Worm (Caenorhabditis elegans) whole organism, L4 larva: ENCODE measurements around the gene F09E10.1.
A peak's percentile ranks its signal among the peaks of the same experiment; 100 is the strongest.

Source experiments
- D1046.2 ChIP-seq: fragments of 200-800 bp; sonication (Bioruptor generic); IDR thresholded peaks from 2 replicates; pipeline ENCODE4 v1.3.6; 2022; ENCODE audit warnings: missing genetic modification characterization, missing compliant biosample characterization
- F44E2.7 ChIP-seq: fragments of 200-800 bp; sonication (Bioruptor generic); IDR thresholded peaks from 2 replicates; pipeline ENCODE4 v2.1.2; 2022; ENCODE audit warnings: missing genetic modification characterization, missing compliant biosample characterization
- Y75B8A.6 ChIP-seq: fragments of 200-800 bp; sonication (Bioruptor generic); IDR thresholded peaks from 2 replicates; pipeline ENCODE4 v1.3.6; 2022; ENCODE audit warnings: missing genetic modification reagents, missing genetic modification characterization, missing compliant biosample characterization
- ZK337.2 ChIP-seq: fragments of 200-800 bp; sonication (Bioruptor generic); IDR thresholded peaks from 2 replicates; pipeline ENCODE4 v1.3.6; 2022; ENCODE audit warnings: missing genetic modification reagents, missing genetic modification characterization, missing compliant biosample characterization
- ZK546.5 ChIP-seq, 2 experiments: sonication (generic microtip); optimal IDR thresholded peaks; 2 replicates each; lab custom pipeline; 2017; ENCODE audit warnings: missing biosample characterization in 2 of 2, missing genetic modification characterization in 2 of 2
- aha-1 ChIP-seq: fragments of 150-350 bp; peaks from one replicate; lab custom pipeline; 2014; ENCODE audit warnings: missing biosample characterization, missing genetic modification characterization
- ama-1 ChIP-seq: fragments of 150-350 bp; optimal IDR thresholded peaks from 2 replicates; lab custom pipeline; 2014; ENCODE audit warnings: inconsistent platforms, mixed read lengths
- attf-4 ChIP-seq: sonication (generic microtip); optimal IDR thresholded peaks from 3 replicates; lab custom pipeline; 2017; ENCODE audit warnings: missing biosample characterization, missing genetic modification characterization
- ceh-32 ChIP-seq: sonication (generic microtip); optimal IDR thresholded peaks from 2 replicates; lab custom pipeline; 2016; ENCODE audit warnings: mild to moderate bottlenecking, missing genetic modification characterization, missing compliant biosample characterization; ENCODE audit not compliant: poor library complexity
- ces-1 ChIP-seq: fragments of 150-350 bp; sonication (generic microtip); optimal IDR thresholded peaks from 4 replicates; lab custom pipeline; 2014; ENCODE audit warnings: missing biosample characterization, missing genetic modification reagents, missing genetic modification characterization
- cey-2 ChIP-seq: sonication (generic microtip); optimal IDR thresholded peaks from 3 replicates; lab custom pipeline; 2017; ENCODE audit warnings: missing genetic modification characterization, mild to moderate bottlenecking, missing compliant biosample characterization, antibody characterized with exemption, borderline replicate concordance; ENCODE audit not compliant: insufficient read depth
- ctbp-1 ChIP-seq: fragments of 200-800 bp; sonication (Bioruptor generic); IDR thresholded peaks from 2 replicates; pipeline ENCODE4 v1.3.6; 2022; ENCODE audit warnings: missing genetic modification reagents, missing genetic modification characterization, missing compliant biosample characterization
- daf-16 ChIP-seq, 3 experiments: sonication (generic microtip); optimal IDR thresholded peaks; 2 replicates each; lab custom pipeline; 2016 to 2017; ENCODE audit warnings: missing genetic modification characterization in 3 of 3, missing genetic modification reagents in 3 of 3, mild to moderate bottlenecking in 2 of 3, missing compliant biosample characterization in 2 of 3, missing biosample characterization in 1 of 3, moderate library complexity in 1 of 3
- daf-8 ChIP-seq: fragments of 200-800 bp; sonication (Bioruptor generic); IDR thresholded peaks from 2 replicates; pipeline ENCODE4 v1.3.6; 2022; ENCODE audit warnings: missing genetic modification characterization, missing compliant biosample characterization
- dmd-6 ChIP-seq: fragments of 200-800 bp; sonication (Bioruptor generic); IDR thresholded peaks from 2 replicates; pipeline ENCODE4 v1.3.6; 2022; ENCODE audit warnings: missing genetic modification reagents, missing genetic modification characterization, missing compliant biosample characterization
- duxl-1 ChIP-seq: sonication (generic microtip); optimal IDR thresholded peaks from 2 replicates; lab custom pipeline; 2016; ENCODE audit warnings: mild to moderate bottlenecking, missing genetic modification characterization, moderate library complexity, missing compliant biosample characterization; ENCODE audit not compliant: poor library complexity
- dve-1 ChIP-seq: sonication (generic microtip); optimal IDR thresholded peaks from 2 replicates; lab custom pipeline; 2017; ENCODE audit warnings: antibody characterized with exemption, mild to moderate bottlenecking, missing genetic modification characterization, missing compliant biosample characterization; ENCODE audit not compliant: insufficient read depth
- egl-27 ChIP-seq: sonication (generic microtip); optimal IDR thresholded peaks from 3 replicates; lab custom pipeline; 2017; ENCODE audit warnings: missing biosample characterization, missing genetic modification reagents, missing genetic modification characterization
- egl-43 ChIP-seq: fragments of 200-800 bp; sonication (Bioruptor generic); IDR thresholded peaks from 2 replicates; pipeline ENCODE4 v1.3.6; 2022; ENCODE audit warnings: missing genetic modification reagents, missing genetic modification characterization, missing compliant biosample characterization
- fkh-10 ChIP-seq: fragments of 150-350 bp; optimal IDR thresholded peaks from 2 replicates; lab custom pipeline; 2014; ENCODE audit warnings: missing biosample characterization, missing genetic modification reagents, missing genetic modification characterization
- gei-8 ChIP-seq: fragments of 200-800 bp; sonication (Bioruptor generic); optimal IDR thresholded peaks from 2 replicates; lab custom pipeline; 2018; ENCODE audit warnings: mild to moderate bottlenecking, missing genetic modification characterization, missing compliant biosample characterization
- hlh-11 ChIP-seq: fragments of 200-800 bp; sonication (Bioruptor generic); optimal IDR thresholded peaks from 2 replicates; lab custom pipeline; 2018; ENCODE audit warnings: mild to moderate bottlenecking, missing genetic modification characterization, missing compliant biosample characterization
- jun-1 ChIP-seq: fragments of 150-350 bp; optimal IDR thresholded peaks from 2 replicates; lab custom pipeline; 2014; ENCODE audit warnings: missing biosample characterization, missing genetic modification reagents, missing genetic modification characterization
- lim-7 ChIP-seq: fragments of 200-800 bp; sonication (Bioruptor generic); IDR thresholded peaks from 2 replicates; pipeline ENCODE4 v1.3.6; 2022; ENCODE audit warnings: missing genetic modification characterization, missing compliant biosample characterization
- lin-1 ChIP-seq: fragments of 200-800 bp; sonication (Bioruptor generic); IDR thresholded peaks from 2 replicates; pipeline ENCODE4 v1.3.6; 2022; ENCODE audit warnings: missing genetic modification reagents, missing genetic modification characterization, missing compliant biosample characterization
- lin-13 ChIP-seq: fragments of 150-350 bp; optimal IDR thresholded peaks from 2 replicates; lab custom pipeline; 2014; ENCODE audit warnings: missing biosample characterization, missing genetic modification reagents, missing genetic modification characterization
- lin-29 ChIP-seq: fragments of 200-800 bp; sonication (Bioruptor generic); IDR thresholded peaks from 2 replicates; pipeline ENCODE4 v1.3.6; 2022; ENCODE audit warnings: missing genetic modification reagents, missing genetic modification characterization, missing compliant biosample characterization
- madf-5 ChIP-seq, 2 experiments: fragments of 200-800 bp; sonication (Bioruptor generic); IDR thresholded peaks; 2 replicates each; pipeline ENCODE4 v1.3.6; 2022; ENCODE audit warnings: missing compliant biosample characterization in 2 of 2, missing genetic modification characterization in 2 of 2
- mdl-1 ChIP-seq, 2 experiments: fragments of 150-350 bp in 1 of 2; sonication (generic microtip) in 1 of 2; optimal IDR thresholded peaks; 2 replicates each; lab custom pipeline; 2014 to 2017; ENCODE audit warnings: missing biosample characterization in 2 of 2, missing genetic modification characterization in 2 of 2
- mes-2 ChIP-seq: sonication (generic microtip); optimal IDR thresholded peaks from 2 replicates; lab custom pipeline; 2016; ENCODE audit warnings: missing genotype, mild to moderate bottlenecking, missing genetic modification characterization, missing compliant biosample characterization; ENCODE audit not compliant: poor library complexity, severe bottlenecking
- mxl-2 ChIP-seq: fragments of 200-800 bp; sonication (Bioruptor generic); conservative IDR thresholded peaks from 2 replicates; pipeline ENCODE4 v1.3.6; 2022; ENCODE audit warnings: missing genetic modification reagents, missing genetic modification characterization, missing compliant biosample characterization
- nhr-102 ChIP-seq: sonication (generic microtip); optimal IDR thresholded peaks from 2 replicates; lab custom pipeline; 2016; ENCODE audit warnings: mild to moderate bottlenecking, missing genetic modification characterization, moderate library complexity, missing compliant biosample characterization
- nhr-11 ChIP-seq: fragments of 150-350 bp; optimal IDR thresholded peaks from 2 replicates; lab custom pipeline; 2014; ENCODE audit warnings: missing biosample characterization, missing genetic modification characterization
- nhr-237 ChIP-seq: sonication (generic microtip); optimal IDR thresholded peaks from 2 replicates; lab custom pipeline; 2017; ENCODE audit warnings: missing biosample characterization, missing genetic modification characterization
- nhr-25 ChIP-seq: sonication (generic microtip); optimal IDR thresholded peaks from 2 replicates; lab custom pipeline; 2017; ENCODE audit warnings: missing genetic modification characterization, mild to moderate bottlenecking, missing compliant biosample characterization, antibody characterized with exemption, moderate library complexity, borderline replicate concordance; ENCODE audit not compliant: insufficient read depth
- nhr-41 ChIP-seq: fragments of 200-800 bp; sonication (Bioruptor generic); IDR thresholded peaks from 2 replicates; pipeline ENCODE4 v1.3.6; 2022; ENCODE audit warnings: missing genetic modification reagents, missing genetic modification characterization, missing compliant biosample characterization
- nhr-48 ChIP-seq: sonication (generic microtip); optimal IDR thresholded peaks from 2 replicates; lab custom pipeline; 2016; ENCODE audit warnings: mild to moderate bottlenecking, missing genetic modification characterization, missing compliant biosample characterization
- nhr-76 ChIP-seq: fragments of 150-350 bp; optimal IDR thresholded peaks from 2 replicates; lab custom pipeline; 2014; ENCODE audit warnings: missing biosample characterization, missing genetic modification characterization
- rbr-2 ChIP-seq: sonication (generic microtip); optimal IDR thresholded peaks from 2 replicates; lab custom pipeline; 2016; ENCODE audit warnings: missing genotype, missing genetic modification characterization, missing compliant biosample characterization
- saeg-2 ChIP-seq: fragments of 200-800 bp; sonication (Bioruptor generic); IDR thresholded peaks from 2 replicates; pipeline ENCODE4 v1.3.6; 2022; ENCODE audit warnings: missing genetic modification reagents, missing genetic modification characterization, missing compliant biosample characterization
- sdz-12 ChIP-seq: fragments of 200-800 bp; sonication (Bioruptor generic); optimal IDR thresholded peaks from 2 replicates; lab custom pipeline; 2018; ENCODE audit warnings: mild to moderate bottlenecking, missing genetic modification characterization, missing compliant biosample characterization
- set-16 ChIP-seq: fragments of 200-800 bp; sonication (Bioruptor generic); IDR thresholded peaks from 2 replicates; pipeline ENCODE4 v1.3.6; 2022; ENCODE audit warnings: missing genetic modification reagents, missing genetic modification characterization, missing compliant biosample characterization
- snpc-4 ChIP-seq: fragments of 150-350 bp; optimal IDR thresholded peaks from 2 replicates; lab custom pipeline; 2014; ENCODE audit warnings: missing biosample characterization, missing genetic modification characterization
- spr-1 ChIP-seq: sonication (generic microtip); optimal IDR thresholded peaks from 2 replicates; lab custom pipeline; 2016; ENCODE audit warnings: mild to moderate bottlenecking, missing genetic modification characterization, missing compliant biosample characterization
- spr-3 ChIP-seq: fragments of 200-800 bp; sonication (Bioruptor generic); optimal IDR thresholded peaks from 2 replicates; lab custom pipeline; 2018; ENCODE audit warnings: mild to moderate bottlenecking, missing genetic modification characterization, missing compliant biosample characterization
- tra-1 ChIP-seq: fragments of 200-800 bp; sonication (Bioruptor generic); IDR thresholded peaks from 2 replicates; pipeline ENCODE4 v1.3.6; 2022; ENCODE audit warnings: missing genetic modification reagents, missing genetic modification characterization, missing compliant biosample characterization
- zag-1 ChIP-seq: fragments of 150-350 bp; optimal IDR thresholded peaks from 2 replicates; lab custom pipeline; 2014; ENCODE audit warnings: missing biosample characterization, missing genetic modification characterization
- zfp-2 ChIP-seq: sonication (generic microtip); optimal IDR thresholded peaks from 2 replicates; lab custom pipeline; 2016; ENCODE audit warnings: mild to moderate bottlenecking, missing genetic modification characterization, missing compliant biosample characterization
- zip-2 ChIP-seq: fragments of 150-350 bp; optimal IDR thresholded peaks from 2 replicates; lab custom pipeline; 2014; ENCODE audit warnings: missing biosample characterization, missing genetic modification characterization
- ztf-11 ChIP-seq: fragments of 150-350 bp; optimal IDR thresholded peaks from 2 replicates; lab custom pipeline; 2014; ENCODE audit warnings: missing biosample characterization, missing genetic modification characterization
- ztf-7 ChIP-seq: fragments of 150-350 bp; optimal IDR thresholded peaks from 2 replicates; lab custom pipeline; 2014; ENCODE audit warnings: missing biosample characterization, missing genetic modification characterization

Gene F09E10.1

ce11 chrX:1477932-1478331 lies 24.7 kb upstream of the F09E10.1 start (continued):
- TF ChIP-seq daf-16 (GFP tag; optimal IDR thresholded peaks at IDR 0.05; lab: Kevin White, UChicago) (peak in 1 of 2 experiments; percentile 25), daf-16 (tag; optimal IDR thresholded peaks at IDR 0.05; lab: Kevin White, UChicago) (peak; percentile 96), zip-2 (no peak), dmd-6 (GFP tag; lab: Robert Waterston, UW) (peak; percentile 97), Y75B8A.6 (GFP tag; lab: Robert Waterston, UW) (no peak), dve-1 (tag; lab: Kevin White, UChicago) (peak; percentile 92), snpc-4 (tag; lab: Kevin White, UChicago) (no peak), F44E2.7 (GFP tag; lab: Robert Waterston, UW) (no peak), set-16 (GFP tag; lab: Robert Waterston, UW) (no peak), lin-1 (GFP tag; lab: Robert Waterston, UW) (peak; percentile 71; the same call in 1 of the 2 replicates), zag-1 (tag; lab: Kevin White, UChicago) (no peak), ZK546.5 (tag; optimal IDR thresholded peaks at IDR 0.05; lab: Kevin White, UChicago) (no peak), spr-1 (no peak), rbr-2 (tag; lab: Kevin White, UChicago) (no peak), ceh-32 (tag; lab: Kevin White, UChicago) (no peak), nhr-237 (no peak), nhr-25 (tag; lab: Kevin White, UChicago) (no peak), D1046.2 (GFP tag; lab: Robert Waterston, UW) (no peak), gei-8 (GFP tag; lab: Kevin White, UChicago) (peak; percentile 64), nhr-102 (tag; lab: Kevin White, UChicago) (peak; percentile 89), nhr-48 (tag; lab: Kevin White, UChicago) (peak; percentile 96), ces-1 (GFP tag; lab: Kevin White, UChicago) (no peak), ZK337.2 (no peak), nhr-11 (tag; lab: Kevin White, UChicago) (no peak), attf-4 (tag; lab: Kevin White, UChicago) (no peak), mxl-2 (peak; percentile 96), lin-29 (GFP tag; lab: Robert Waterston, UW) (no peak), egl-27 (tag; lab: Kevin White, UChicago) (no peak), spr-3 (no peak), nhr-76 (tag; lab: Kevin White, UChicago) (no peak), hlh-11 (peak; percentile 92), tra-1 (GFP tag; lab: Robert Waterston, UW) (peak; percentile 92), ama-1 (lab: Kevin White, UChicago) (no peak), daf-8 (GFP tag; lab: Robert Waterston, UW) (no peak), lin-13 (GFP tag; lab: Kevin White, UChicago) (no peak), ctbp-1 (no peak), cey-2 (no peak), saeg-2 (peak; percentile 64; the same call in 1 of the 2 replicates), madf-5 (GFP tag; IDR thresholded peaks at IDR 0.05; lab: Robert Waterston, UW) (no peak), jun-1 (tag; lab: Kevin White, UChicago) (no peak), mes-2 (no peak), egl-43 (GFP tag; lab: Robert Waterston, UW) (no peak), nhr-41 (GFP tag; lab: Robert Waterston, UW) (no peak), mdl-1 (tag; optimal IDR thresholded peaks at IDR 0.05; lab: Kevin White, UChicago) (peak; percentile 37 to 89), sdz-12 (GFP tag; lab: Kevin White, UChicago) (no peak), duxl-1 (tag; lab: Kevin White, UChicago) (no peak), aha-1 (tag; lab: Kevin White, UChicago) (peak; percentile 95), zfp-2 (tag; lab: Kevin White, UChicago) (no peak), lim-7 (no peak), ztf-7 (no peak), fkh-10 (no peak), ztf-11 (tag; lab: Kevin White, UChicago) (no peak)
